Worm (Caenorhabditis elegans) whole organism, L3 larva: ENCODE results near the gene C14B1.2.

Source experiments
- R02D3.7 ChIP-seq: fragments of 150-350 bp; optimal IDR thresholded peaks from 2 replicates; lab custom pipeline; 2014; ENCODE audit warnings: missing biosample characterization, missing genetic modification characterization
- ZK546.5 ChIP-seq: sonication (generic microtip); optimal IDR thresholded peaks from 2 replicates; lab custom pipeline; 2017; ENCODE audit warnings: missing biosample characterization, missing genetic modification characterization
- aly-2 ChIP-seq: fragments of 150-350 bp; optimal IDR thresholded peaks from 2 replicates; lab custom pipeline; 2014; ENCODE audit warnings: missing biosample characterization, missing genetic modification characterization
- ama-1 ChIP-seq: fragments of 150-350 bp; optimal IDR thresholded peaks from 2 replicates; lab custom pipeline; 2018
- ceh-28 ChIP-seq: fragments of 150-350 bp; optimal IDR thresholded peaks from 2 replicates; lab custom pipeline; 2014; ENCODE audit warnings: missing biosample characterization, missing genetic modification reagents, missing genetic modification characterization
- ceh-9 ChIP-seq: sonication (generic microtip); optimal IDR thresholded peaks from 2 replicates; lab custom pipeline; 2018; ENCODE audit warnings: missing biosample characterization, missing genetic modification characterization
- daf-12 ChIP-seq: fragments of 150-350 bp; optimal IDR thresholded peaks from 2 replicates; lab custom pipeline; 2014; ENCODE audit warnings: missing biosample characterization, missing genetic modification reagents, missing genetic modification characterization
- egl-27 ChIP-seq: sonication (generic microtip); optimal IDR thresholded peaks from 4 replicates; lab custom pipeline; 2017; ENCODE audit warnings: missing biosample characterization, missing genetic modification reagents, missing genetic modification characterization
- egl-5 ChIP-seq: fragments of 150-350 bp; optimal IDR thresholded peaks from 2 replicates; lab custom pipeline; 2017; ENCODE audit warnings: missing biosample characterization, missing genetic modification reagents, missing genetic modification characterization, inconsistent platforms
- elt-1 ChIP-seq: fragments of 150-350 bp; optimal IDR thresholded peaks from 2 replicates; lab custom pipeline; 2014; ENCODE audit warnings: missing biosample characterization, missing genetic modification characterization
- elt-2 ChIP-seq: sonication (generic microtip); optimal IDR thresholded peaks from 2 replicates; lab custom pipeline; 2016; ENCODE audit warnings: missing genetic modification reagents, mild to moderate bottlenecking, missing genetic modification characterization, missing compliant biosample characterization
- elt-3 ChIP-seq, 3 experiments: fragments of 150-350 bp in 1 of 3; sonication (generic microtip) in 2 of 3; optimal IDR thresholded peaks; 2 replicates in 2 of 3; 4 replicates in 1 of 3; lab custom pipeline; 2014 to 2017; ENCODE audit warnings: missing biosample characterization in 3 of 3, missing genetic modification characterization in 3 of 3
- eor-1 ChIP-seq, 2 experiments: fragments of 150-350 bp; optimal IDR thresholded peaks; 2 replicates each; lab custom pipeline; 2014 to 2018; ENCODE audit warnings: missing biosample characterization in 2 of 2, missing genetic modification characterization in 2 of 2
- fkh-10 ChIP-seq: sonication (generic microtip); optimal IDR thresholded peaks from 2 replicates; lab custom pipeline; 2017; ENCODE audit warnings: missing biosample characterization, missing genetic modification reagents, missing genetic modification characterization
- hmg-11 ChIP-seq: sonication (generic microtip); optimal IDR thresholded peaks from 2 replicates; lab custom pipeline; 2016; ENCODE audit warnings: missing genetic modification characterization, missing compliant biosample characterization
- jun-1 ChIP-seq: fragments of 150-350 bp; optimal IDR thresholded peaks from 2 replicates; lab custom pipeline; 2014; ENCODE audit warnings: missing biosample characterization, missing genetic modification reagents, missing genetic modification characterization
- lin-15B ChIP-seq: fragments of 150-350 bp; optimal IDR thresholded peaks from 2 replicates; lab custom pipeline; 2014; ENCODE audit warnings: missing biosample characterization, missing genetic modification characterization
- lin-39 ChIP-seq: fragments of 150-350 bp; optimal IDR thresholded peaks from 2 replicates; lab custom pipeline; 2018; ENCODE audit warnings: missing biosample characterization, missing genetic modification reagents, missing genetic modification characterization
- lsy-12 ChIP-seq: sonication (generic microtip); optimal IDR thresholded peaks from 2 replicates; lab custom pipeline; 2016; ENCODE audit warnings: mild to moderate bottlenecking, missing genetic modification characterization, missing compliant biosample characterization
- mdl-1 ChIP-seq: fragments of 150-350 bp; optimal IDR thresholded peaks from 2 replicates; lab custom pipeline; 2014; ENCODE audit warnings: missing biosample characterization, missing genetic modification characterization
- mml-1 ChIP-seq: fragments of 150-350 bp; sonication (generic microtip); optimal IDR thresholded peaks from 3 replicates; lab custom pipeline; 2014; ENCODE audit warnings: missing biosample characterization, missing genetic modification characterization
- nfya-1 ChIP-seq: sonication (generic microtip); optimal IDR thresholded peaks from 2 replicates; lab custom pipeline; 2017; ENCODE audit warnings: missing genetic modification characterization, mild to moderate bottlenecking, missing compliant biosample characterization, antibody characterized with exemption, moderate library complexity; ENCODE audit not compliant: insufficient read depth
- nhr-12 ChIP-seq: fragments of 150-350 bp; optimal IDR thresholded peaks from 2 replicates; lab custom pipeline; 2014; ENCODE audit warnings: missing biosample characterization, missing genetic modification characterization
- nhr-23 ChIP-seq: fragments of 150-350 bp; optimal IDR thresholded peaks from 2 replicates; lab custom pipeline; 2014; ENCODE audit warnings: missing biosample characterization, missing genetic modification reagents, missing genetic modification characterization
- nhr-237 ChIP-seq: fragments of 150-350 bp; optimal IDR thresholded peaks from 2 replicates; lab custom pipeline; 2014; ENCODE audit warnings: missing biosample characterization, missing genetic modification characterization
- nhr-25 ChIP-seq: sonication (generic microtip); optimal IDR thresholded peaks from 2 replicates; lab custom pipeline; 2017; ENCODE audit warnings: missing biosample characterization, missing genetic modification characterization
- nhr-28 ChIP-seq: fragments of 150-350 bp; optimal IDR thresholded peaks from 2 replicates; lab custom pipeline; 2014; ENCODE audit warnings: missing biosample characterization, missing genetic modification characterization
- nhr-43 ChIP-seq: sonication (generic microtip); optimal IDR thresholded peaks from 2 replicates; lab custom pipeline; 2016; ENCODE audit warnings: mild to moderate bottlenecking, missing genetic modification characterization, missing compliant biosample characterization; ENCODE audit not compliant: poor library complexity, severe bottlenecking
- nhr-67 ChIP-seq: fragments of 150-350 bp; optimal IDR thresholded peaks from 2 replicates; lab custom pipeline; 2014; ENCODE audit warnings: missing biosample characterization, missing genetic modification characterization
- pha-4 ChIP-seq: fragments of 150-350 bp; optimal IDR thresholded peaks from 2 replicates; lab custom pipeline; 2014; ENCODE audit warnings: missing biosample characterization, missing genetic modification reagents, missing genetic modification characterization
- sea-2 ChIP-seq: fragments of 150-350 bp; sonication (generic microtip); optimal IDR thresholded peaks from 4 replicates; lab custom pipeline; 2014; ENCODE audit warnings: missing biosample characterization, missing genetic modification reagents, missing genetic modification characterization
- skn-1 ChIP-seq: fragments of 150-350 bp; optimal IDR thresholded peaks from 2 replicates; lab custom pipeline; 2014; ENCODE audit warnings: missing biosample characterization, missing genetic modification characterization
- unc-39 ChIP-seq: sonication (generic microtip); optimal IDR thresholded peaks from 4 replicates; lab custom pipeline; 2017; ENCODE audit warnings: missing biosample characterization, missing genetic modification characterization
- zag-1 ChIP-seq: fragments of 150-350 bp; optimal IDR thresholded peaks from 2 replicates; lab custom pipeline; 2014; ENCODE audit warnings: missing biosample characterization, missing genetic modification characterization
- ztf-11 ChIP-seq: fragments of 150-350 bp; optimal IDR thresholded peaks from 2 replicates; lab custom pipeline; 2014; ENCODE audit warnings: missing biosample characterization, missing genetic modification characterization
- ztf-4 ChIP-seq: fragments of 150-350 bp; optimal IDR thresholded peaks from 2 replicates; lab custom pipeline; 2014; ENCODE audit warnings: missing biosample characterization, missing genetic modification characterization

C14B1.2 gene

ce11 chrIII:3730475-3730874, 28.4 kb downstream of the C14B1.2 start, which contains the start of gene F34D10.8:
TSS of gene F34D10.8 (plus strand) at chrIII:3730775.
- TF ChIP-seq egl-27 (no peak), lin-15B (tag; lab: Kevin White, UChicago) (no peak), ama-1 (lab: Kevin White, UChicago) (no peak), lsy-12 (tag; lab: Kevin White, UChicago) (no peak), aly-2 (no peak), egl-5 (tag; lab: Kevin White, UChicago) (no peak), ceh-28 (tag; lab: Kevin White, UChicago) (no peak), R02D3.7 (tag; lab: Kevin White, UChicago) (no peak), nfya-1 (tag; lab: Kevin White, UChicago) (no peak), ztf-4 (no peak)

ce11 chrIII:3734007-3734406, 31.9 kb downstream of the C14B1.2 start, which contains the start of gene F34D10.3:
TSS of gene F34D10.3 (plus strand) at chrIII:3734255.
- TF ChIP-seq nhr-237 (tag; lab: Kevin White, UChicago) (no peak), ZK546.5 (tag; lab: Kevin White, UChicago) (no peak), lin-39 (tag; lab: Kevin White, UChicago) (peak; percentile 1), hmg-11 (tag; lab: Kevin White, UChicago) (peak; percentile 6), nfya-1 (tag; lab: Kevin White, UChicago) (peak; percentile 28), elt-1 (tag; lab: Kevin White, UChicago) (no peak)

- TF ChIP-seq aly-2: no peak
- peak; percentile 27 for TF ChIP-seq nfya-1 (tag; lab: Kevin White, UChicago)
- peak; percentile 50 for TF ChIP-seq lin-15B (tag; lab: Kevin White, UChicago)
- no peak for TF ChIP-seq ceh-9
- TF ChIP-seq zag-1: no peak
- peak; percentile 13 for TF ChIP-seq lin-39 (tag; lab: Kevin White, UChicago)
- peak; percentile 18 for TF ChIP-seq pha-4 (tag; lab: Kevin White, UChicago)
Measured at ce11 chrIII:3734990-3735389, 32.9 kb downstream of the C14B1.2 start, which contains the start of gene evl-18. TSS of gene evl-18 (minus strand) at chrIII:3735039.

ce11 chrIII:3735509-3736255, 33.6 kb downstream of the C14B1.2 start:
- no peak for TF ChIP-seq nhr-67 (tag; lab: Kevin White, UChicago)
- TF ChIP-seq ama-1 (lab: Kevin White, UChicago): peak; percentile 78
- TF ChIP-seq mdl-1 (tag; lab: Kevin White, UChicago): no peak
- TF ChIP-seq nfya-1 (tag; lab: Kevin White, UChicago): peak; percentile 13

- TF ChIP-seq egl-5 (tag; lab: Kevin White, UChicago) (no peak), hmg-11 (tag; lab: Kevin White, UChicago) (no peak), elt-3 (tag; optimal IDR thresholded peaks at IDR 0.05; lab: Kevin White, UChicago) (no peak), skn-1 (tag; lab: Kevin White, UChicago) (no peak), elt-2 (tag; lab: Kevin White, UChicago) (no peak), nhr-43 (tag; lab: Kevin White, UChicago) (peak; percentile 50), fkh-10 (GFP tag; lab: Kevin White, UChicago) (no peak), ztf-11 (tag; lab: Kevin White, UChicago) (no peak)
Measured at ce11 chrIII:3736302-3736701, 34.2 kb downstream of the C14B1.2 start, which contains the start of gene F34D10.4. TSS of gene F34D10.4 (plus strand) at chrIII:3736602.

ce11 chrIII:3737742-3738141, 35.7 kb downstream of the C14B1.2 start:
- TF ChIP-seq pha-4 (tag; lab: Kevin White, UChicago): no peak
- TF ChIP-seq lin-15B (tag; lab: Kevin White, UChicago): no peak
- TF ChIP-seq mml-1 (tag; lab: Kevin White, UChicago): no peak
- TF ChIP-seq eor-1 (tag; optimal IDR thresholded peaks at IDR 0.05; lab: Kevin White, UChicago): no peak
- no peak for TF ChIP-seq daf-12 (tag; lab: Kevin White, UChicago)
- no peak for TF ChIP-seq nhr-28 (tag; lab: Kevin White, UChicago)
- no peak for TF ChIP-seq R02D3.7 (tag; lab: Kevin White, UChicago)
- no peak for TF ChIP-seq ama-1 (lab: Kevin White, UChicago)
- TF ChIP-seq sea-2 (GFP tag; lab: Kevin White, UChicago): no peak
- TF ChIP-seq nhr-25 (tag; lab: Kevin White, UChicago): no peak
- TF ChIP-seq nhr-237 (tag; lab: Kevin White, UChicago): no peak
- TF ChIP-seq elt-3 (tag; optimal IDR thresholded peaks at IDR 0.05; lab: Kevin White, UChicago): no peak
- no peak for TF ChIP-seq unc-39 (tag; lab: Kevin White, UChicago)
- TF ChIP-seq jun-1 (tag; lab: Kevin White, UChicago): no peak
- no peak for TF ChIP-seq nhr-23 (tag; lab: Kevin White, UChicago)
- no peak for TF ChIP-seq nhr-12 (tag; lab: Kevin White, UChicago)
- no peak for TF ChIP-seq elt-2 (tag; lab: Kevin White, UChicago)
